Worm (Caenorhabditis elegans) whole organism, young adult: ENCODE measurements around the gene col-73.

Source experiments
- B0336.3 ChIP-seq: fragments of 200-800 bp; sonication (Bioruptor generic); IDR thresholded peaks from 2 replicates; pipeline ENCODE4 v1.3.6; 2022; ENCODE audit warnings: missing genetic modification characterization, missing compliant biosample characterization
- F10E7.11 ChIP-seq: sonication (generic microtip); optimal IDR thresholded peaks from 2 replicates; lab custom pipeline; 2017; ENCODE audit warnings: mild to moderate bottlenecking, missing genetic modification characterization, moderate library complexity, missing compliant biosample characterization
- cebp-1 ChIP-seq, 2 experiments: fragments of 200-800 bp in 1 of 2; sonication (Bioruptor generic) in 1 of 2; sonication (generic microtip) in 1 of 2; IDR thresholded peaks in 1 of 2; optimal IDR thresholded peaks in 1 of 2; 2 replicates each; pipeline versions ENCODE4 v1.3.6 to Lab custom; 2017 to 2022; ENCODE audit warnings: missing compliant biosample characterization in 2 of 2, missing genetic modification characterization in 2 of 2, mild to moderate bottlenecking in 1 of 2, missing genetic modification reagents in 1 of 2, moderate library complexity in 1 of 2
- dpl-1 ChIP-seq: fragments of 150-350 bp; optimal IDR thresholded peaks from 2 replicates; lab custom pipeline; 2014; ENCODE audit warnings: missing biosample characterization, missing genetic modification reagents, missing genetic modification characterization
- mes-4 ChIP-seq: sonication (generic microtip); optimal IDR thresholded peaks from 2 replicates; lab custom pipeline; 2016; ENCODE audit warnings: missing genotype, missing genetic modification characterization, missing compliant biosample characterization
- pha-4 ChIP-seq: fragments of 150-350 bp; sonication (generic microtip); optimal IDR thresholded peaks from 2 replicates; lab custom pipeline; 2014; ENCODE audit warnings: missing biosample characterization, missing genetic modification reagents, missing genetic modification characterization
- unc-130 ChIP-seq: sonication (generic microtip); optimal IDR thresholded peaks from 2 replicates; lab custom pipeline; 2016; ENCODE audit warnings: missing genetic modification reagents, missing genetic modification characterization, missing compliant biosample characterization
- unc-62 ChIP-seq: fragments of 150-350 bp; optimal IDR thresholded peaks from 2 replicates; lab custom pipeline; 2014; ENCODE audit warnings: missing biosample characterization, missing genetic modification reagents, missing genetic modification characterization
- ztf-28 ChIP-seq: fragments of 200-800 bp; sonication (Bioruptor generic); IDR thresholded peaks from 2 replicates; pipeline ENCODE4 v1.3.6; 2022; ENCODE audit warnings: missing genetic modification reagents, missing genetic modification characterization, missing compliant biosample characterization

DNA sequence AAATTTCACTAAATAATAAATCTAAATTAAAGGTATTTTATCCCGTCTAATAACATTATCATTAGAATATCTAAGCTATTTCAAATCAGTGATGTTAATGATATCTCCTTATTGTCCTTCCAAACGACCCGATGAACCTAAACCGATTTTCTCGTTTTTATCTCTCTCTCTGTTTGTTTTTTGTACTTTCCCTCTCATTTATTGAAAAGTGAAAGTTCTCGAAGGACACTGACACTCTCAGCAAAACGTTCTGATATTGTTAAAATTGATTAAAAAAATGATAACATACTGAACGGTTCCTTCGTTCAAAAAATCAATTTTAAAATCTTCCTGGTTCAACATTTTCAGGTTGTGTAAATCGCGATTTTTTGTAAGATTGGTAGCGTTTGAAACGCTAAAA lies 3.2 kb upstream of the col-73 start, which contains the start of gene F11G11.13:
- TF ChIP-seq B0336.3 (no peak), unc-62 (no peak), pha-4 (tag; lab: Kevin White, UChicago) (no peak), unc-130 (no peak), F10E7.11 (tag; lab: Kevin White, UChicago) (no peak), dpl-1 (GFP tag; lab: Kevin White, UChicago) (no peak), ztf-28 (no peak), cebp-1 (GFP tag; IDR thresholded peaks at IDR 0.05; lab: Robert Waterston, UW) (no peak), cebp-1 (tag; optimal IDR thresholded peaks at IDR 0.05; lab: Kevin White, UChicago) (no peak), mes-4 (no peak)
